Worm (Caenorhabditis elegans): ENCODE data around the gene C25D7.10.

The C25D7.10 gene

DNA sequence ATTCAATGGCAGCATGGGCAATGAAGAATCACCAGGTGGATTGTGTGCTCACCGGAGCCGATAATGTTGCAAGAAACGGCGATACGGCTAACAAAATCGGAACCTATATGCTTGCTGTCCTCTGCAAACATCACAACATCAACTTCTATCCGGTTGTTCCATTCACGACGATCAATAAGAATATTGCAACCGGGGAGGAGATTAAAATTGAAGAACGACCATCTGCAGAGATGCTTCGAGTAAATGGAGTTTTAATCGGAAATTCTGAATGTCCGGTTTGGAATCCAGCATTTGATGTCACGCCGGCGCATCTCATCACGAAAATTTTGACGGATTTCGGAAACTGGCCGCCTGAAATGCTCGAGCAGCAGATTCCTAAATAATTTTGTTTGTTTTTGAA is 16.4 kb downstream of the C25D7.10 start:
- TF ChIP-seq nhr-19 (GFP tag; conservative IDR thresholded peaks at IDR 0.05) (peak; percentile 16; the same call in 1 of the 2 replicates), mdl-1 (tag; optimal IDR thresholded peaks at IDR 0.05) (no peak), ama-1 (optimal IDR thresholded peaks at IDR 0.05) (peak; percentile 93), sptf-1 (tag; optimal IDR thresholded peaks at IDR 0.05) (no peak), unc-98 (GFP tag; IDR thresholded peaks at IDR 0.05) (no peak), aly-2 (tag; optimal IDR thresholded peaks at IDR 0.05) (peak; percentile 84), rnt-1 (tag; optimal IDR thresholded peaks at IDR 0.05) (peak; percentile 18), hlh-4 (tag; optimal IDR thresholded peaks at IDR 0.05) (no peak), unc-86 (tag; optimal IDR thresholded peaks at IDR 0.05) (no peak), F16B12.6 (tag; optimal IDR thresholded peaks at IDR 0.05) (no peak), skn-1 (tag; optimal IDR thresholded peaks at IDR 0.05) (no peak), pax-3 (tag; optimal IDR thresholded peaks at IDR 0.05) (peak; percentile 30), efl-1 (optimal IDR thresholded peaks at IDR 0.05) (no peak), efl-1 (GFP tag; optimal IDR thresholded peaks at IDR 0.05 in 1 of 2) (peak in 1 of 2 experiments; percentile 81), dpl-1 (GFP tag; optimal IDR thresholded peaks at IDR 0.05) (no peak), snu-23 (GFP tag; optimal IDR thresholded peaks at IDR 0.05) (peak; percentile 19), sup-37 (GFP tag; optimal IDR thresholded peaks at IDR 0.05) (no peak), nhr-12 (tag; optimal IDR thresholded peaks at IDR 0.05) (no peak), ztf-11 (tag; optimal IDR thresholded peaks at IDR 0.05) (no peak), xbp-1 (tag; optimal IDR thresholded peaks at IDR 0.05) (no peak), lin-39 (tag; optimal IDR thresholded peaks at IDR 0.05) (no peak), snpc-4 (tag; optimal IDR thresholded peaks at IDR 0.05) (no peak), nhr-20 (tag; optimal IDR thresholded peaks at IDR 0.05) (peak; percentile 6), ceh-88 (GFP tag; IDR thresholded peaks at IDR 0.05) (no peak), nhr-71 (tag; optimal IDR thresholded peaks at IDR 0.05) (peak; percentile 44), ceh-63 (GFP tag; optimal IDR thresholded peaks at IDR 0.05) (peak; percentile 48), lsy-2 (tag; optimal IDR thresholded peaks at IDR 0.05) (peak in 1 of 2 experiments; percentile 19), mef-2 (tag; optimal IDR thresholded peaks at IDR 0.05) (no peak), hlh-17 (GFP tag; optimal IDR thresholded peaks at IDR 0.05; ENCODE audit: borderline replicate concordance) (no peak), nhr-85 (tag) (no peak)

DNA sequence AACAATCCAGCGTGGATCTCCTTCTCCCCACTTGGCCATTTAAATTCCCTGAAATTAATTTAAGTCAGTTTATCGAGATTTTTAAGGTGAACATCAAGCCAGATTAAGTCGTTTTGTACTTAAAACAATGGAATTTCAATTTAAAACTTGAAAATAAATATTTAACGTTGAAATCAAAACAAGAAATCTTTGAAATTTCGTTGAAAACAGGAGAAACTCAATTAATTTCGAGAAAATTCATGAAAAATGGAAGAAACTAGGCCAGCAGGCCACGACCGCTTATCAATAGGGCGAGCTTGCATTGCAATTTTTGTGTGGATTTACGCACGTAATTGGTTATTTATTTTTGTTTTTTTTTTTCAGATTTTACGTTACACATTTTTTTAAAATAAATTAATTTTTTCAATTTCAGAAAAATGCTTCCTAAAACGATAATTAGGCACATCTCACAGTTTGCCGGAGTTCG is 18.1 kb downstream of the C25D7.10 start, which contains the start of the genes ahsa-1 and C01G10.7:
Gene ahsa-1, minus strand, starts transcription at position 51 of the 466 bp plus-strand sequence.
Gene C01G10.7, plus strand, starts transcription at position 413 of the 466 bp plus-strand sequence.
- peak; percentile 34 for TF ChIP-seq ztf-4 (tag; optimal IDR thresholded peaks at IDR 0.05)
- peak; percentile 93 for TF ChIP-seq C16A3.4 (tag; optimal IDR thresholded peaks at IDR 0.05)
- peak; percentile 88 for TF ChIP-seq lin-13 (GFP tag; optimal IDR thresholded peaks at IDR 0.05)
- TF ChIP-seq F16B12.6 (tag; optimal IDR thresholded peaks at IDR 0.05), result peak; percentile 48
- no peak for TF ChIP-seq nhr-11 (tag; optimal IDR thresholded peaks at IDR 0.05)
- peak; percentile 92 for TF ChIP-seq ceh-90 (tag; optimal IDR thresholded peaks at IDR 0.05)
- peak; percentile 83 to 91 (median 87) for TF ChIP-seq ceh-82 (tag; optimal IDR thresholded peaks at IDR 0.05)
- peak; percentile 87 for TF ChIP-seq isw-1 (GFP tag; IDR thresholded peaks at IDR 0.05)
- peak; percentile 92 for TF ChIP-seq nhr-20 (tag; optimal IDR thresholded peaks at IDR 0.05)
- no peak for TF ChIP-seq sptf-1 (tag; optimal IDR thresholded peaks at IDR 0.05)
- peak; percentile 85 to 86 for TF ChIP-seq lin-35 (GFP tag; optimal IDR thresholded peaks at IDR 0.05)
- TF ChIP-seq hlh-4 (tag; optimal IDR thresholded peaks at IDR 0.05), result peak; percentile 34
- peak; percentile 99 for TF ChIP-seq lin-15B (tag; optimal IDR thresholded peaks at IDR 0.05)
- peak; percentile 56 for TF ChIP-seq fkh-10 (GFP tag; optimal IDR thresholded peaks at IDR 0.05)
- peak; percentile 76 to 86 (median 84) for TF ChIP-seq dpl-1 (GFP tag; optimal IDR thresholded peaks at IDR 0.05)
- no peak for TF ChIP-seq ceh-63 (GFP tag; optimal IDR thresholded peaks at IDR 0.05)
- TF ChIP-seq C04F5.9 (tag; optimal IDR thresholded peaks at IDR 0.05), result peak; percentile 88
- TF ChIP-seq nhr-84 (tag; optimal IDR thresholded peaks at IDR 0.05), result no peak
- peak; percentile 53; the same call in 1 of the 2 replicates for TF ChIP-seq ceh-88 (GFP tag; IDR thresholded peaks at IDR 0.05)
- TF ChIP-seq alr-1 (tag; optimal IDR thresholded peaks at IDR 0.05; ENCODE audit: borderline replicate concordance), result no peak
- no peak for TF ChIP-seq ces-1 (GFP tag; optimal IDR thresholded peaks at IDR 0.05)
- TF ChIP-seq nhr-85 (tag), result peak; percentile 97
- peak; percentile 85 for TF ChIP-seq unc-86 (tag; optimal IDR thresholded peaks at IDR 0.05)
- TF ChIP-seq mep-1 (tag; optimal IDR thresholded peaks at IDR 0.05), result peak; percentile 96
- TF ChIP-seq elt-2 (tag; optimal IDR thresholded peaks at IDR 0.05), result peak; percentile 69
- TF ChIP-seq nhr-47 (tag; optimal IDR thresholded peaks at IDR 0.05), result peak; percentile 94
- TF ChIP-seq zip-4 (GFP tag; optimal IDR thresholded peaks at IDR 0.05), result peak; percentile 33
- TF ChIP-seq zag-1 (tag; optimal IDR thresholded peaks at IDR 0.05), result peak; percentile 54
- peak; percentile 74 for TF ChIP-seq skn-1 (tag; optimal IDR thresholded peaks at IDR 0.05)
- TF ChIP-seq blmp-1 (tag; optimal IDR thresholded peaks at IDR 0.05), result peak; percentile 75
- TF ChIP-seq fkh-8 (tag; optimal IDR thresholded peaks at IDR 0.05), result peak; percentile 92
- peak; percentile 75 for TF ChIP-seq lin-39 (tag; optimal IDR thresholded peaks at IDR 0.05)
- TF ChIP-seq irx-1 (tag; optimal IDR thresholded peaks at IDR 0.05), result peak; percentile 92
